Fruit fly (Drosophila melanogaster): Measurements from ENCODE around the gene CG8087.
A peak's percentile ranks its signal among the peaks of the same experiment; 100 is the strongest.

The CG8087 gene

DNA sequence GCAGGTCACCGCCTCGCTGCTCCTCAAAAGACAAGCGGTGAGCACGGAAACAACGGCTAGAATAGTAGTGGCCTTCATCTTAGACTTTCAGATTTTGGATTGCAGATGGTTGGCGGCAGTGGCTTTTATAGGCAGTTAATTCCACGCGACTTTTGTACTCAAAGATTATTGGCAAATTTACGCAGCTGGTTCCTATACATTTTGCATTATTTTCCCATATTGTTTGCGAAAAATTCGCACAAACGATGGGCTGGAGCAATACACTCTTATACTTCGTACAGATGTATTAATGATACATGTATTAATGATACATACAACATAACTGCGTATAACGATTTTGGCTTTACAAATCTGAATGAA lies at the start of gene CG8087:
Gene CG8087, minus strand, starts transcription at position 101 of the 360 bp plus-strand sequence.
- no peak for TF ChIP-seq CTCF (optimal IDR thresholded peaks at IDR 0.05)
- no peak for TF ChIP-seq CG8478 (optimal IDR thresholded peaks at IDR 0.05)

DNA sequence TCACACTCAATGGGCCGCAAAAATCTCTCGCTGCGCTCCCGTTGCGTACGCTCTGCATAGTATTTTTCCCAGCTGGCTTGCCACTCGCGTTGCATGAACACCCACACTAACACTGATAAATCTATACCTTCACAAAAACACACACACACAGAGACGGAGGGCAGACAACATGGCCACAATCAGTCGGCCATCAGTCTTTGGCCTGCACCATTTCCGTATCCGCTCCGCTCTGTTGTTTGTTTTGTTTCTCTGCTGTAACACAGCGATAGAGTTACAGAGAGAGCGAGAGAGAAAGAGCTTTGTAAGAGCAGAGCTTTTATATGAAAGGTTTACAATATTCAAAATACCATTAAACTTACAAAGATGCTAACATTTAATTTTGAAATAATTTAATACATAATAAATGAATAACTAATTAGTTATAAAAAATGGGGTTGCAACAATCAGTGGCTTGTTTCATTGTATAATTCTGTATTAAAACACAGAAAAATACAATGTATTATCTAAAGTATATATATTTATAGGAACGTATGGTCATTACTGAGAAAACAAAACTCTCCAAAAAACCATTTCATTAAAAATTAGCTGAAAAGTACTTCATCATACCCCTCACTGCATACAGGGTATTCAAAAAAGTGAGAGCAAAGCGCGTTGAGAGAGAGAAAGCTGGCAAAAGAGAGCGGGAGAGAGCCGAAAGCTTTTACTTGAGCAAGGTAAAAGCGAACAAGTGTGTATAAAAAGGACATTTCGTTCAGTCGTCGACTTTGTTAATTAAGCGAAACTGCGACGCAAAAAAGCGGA lies 44.5 kb upstream of the CG8087 start, which contains the start of gene CG14853:
Gene CG14853, plus strand, starts transcription at position 751 of the 801 bp plus-strand sequence.
- TF ChIP-seq CG8478 (optimal IDR thresholded peaks at IDR 0.05) (no peak), CTCF (optimal IDR thresholded peaks at IDR 0.05) (no peak)

DNA sequence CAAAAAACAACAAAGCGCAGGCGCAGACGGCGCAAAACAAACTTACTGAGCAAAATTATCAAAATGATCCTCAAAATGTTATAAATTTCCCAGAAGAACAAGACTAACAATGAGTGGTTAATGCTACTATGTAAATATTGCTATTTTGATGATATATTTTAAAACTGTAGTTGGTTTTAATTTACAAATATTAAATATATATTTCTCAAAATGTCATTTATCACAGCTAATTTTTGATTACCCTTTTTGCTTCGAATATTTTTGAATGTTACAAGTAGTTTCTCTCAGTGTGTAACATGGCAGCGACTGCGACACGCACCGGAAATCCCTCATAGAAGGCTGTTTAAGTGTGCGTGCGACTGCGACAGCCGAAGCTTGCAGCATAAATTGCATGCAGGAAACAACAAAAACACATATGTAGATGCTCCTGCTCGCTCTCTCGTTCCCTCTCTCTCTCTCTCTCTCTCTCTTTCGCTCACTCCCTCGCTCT lies 33.4 kb upstream of the CG8087 start:
- TF ChIP-seq CG8478 (optimal IDR thresholded peaks at IDR 0.05) (no peak), CTCF (optimal IDR thresholded peaks at IDR 0.05) (no peak)

DNA sequence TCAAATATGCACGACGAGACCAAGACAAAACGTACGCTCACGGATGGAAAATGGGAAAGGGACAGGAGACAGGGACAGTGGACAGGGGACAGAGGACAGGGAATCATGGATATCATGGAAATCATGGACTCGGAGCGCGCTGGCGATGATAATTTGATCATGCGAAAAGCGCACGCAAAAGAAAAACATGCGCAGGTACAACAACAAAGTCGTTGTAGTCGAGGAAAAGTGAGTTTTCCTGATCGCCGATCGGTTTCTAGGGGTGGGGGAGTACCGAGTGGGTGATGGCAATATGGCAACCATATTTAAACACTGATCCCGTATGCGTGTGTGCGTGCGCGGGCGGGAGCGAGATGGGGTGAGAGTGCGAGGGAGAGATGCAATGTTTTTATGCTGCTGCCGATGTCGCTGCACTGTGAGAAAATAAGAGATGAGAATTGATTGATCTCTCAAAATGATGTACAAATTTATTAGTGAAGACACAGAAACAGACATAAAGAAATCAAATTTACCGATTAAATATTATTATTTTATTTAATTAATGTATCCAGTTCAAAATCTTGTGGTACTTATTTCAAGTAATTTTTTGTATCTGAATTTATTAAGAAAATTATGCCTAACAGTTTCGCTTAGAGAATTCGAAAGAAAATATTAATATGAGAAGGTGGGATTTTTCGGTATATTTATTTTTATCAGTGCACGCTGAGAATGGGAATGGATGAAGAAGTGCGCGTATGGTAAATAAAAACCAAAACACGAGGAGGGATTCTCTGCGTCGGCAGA lies 26.3 kb upstream of the CG8087 start:
- TF ChIP-seq CG8478 (optimal IDR thresholded peaks at IDR 0.05) (no peak), CTCF (optimal IDR thresholded peaks at IDR 0.05) (no peak)

DNA sequence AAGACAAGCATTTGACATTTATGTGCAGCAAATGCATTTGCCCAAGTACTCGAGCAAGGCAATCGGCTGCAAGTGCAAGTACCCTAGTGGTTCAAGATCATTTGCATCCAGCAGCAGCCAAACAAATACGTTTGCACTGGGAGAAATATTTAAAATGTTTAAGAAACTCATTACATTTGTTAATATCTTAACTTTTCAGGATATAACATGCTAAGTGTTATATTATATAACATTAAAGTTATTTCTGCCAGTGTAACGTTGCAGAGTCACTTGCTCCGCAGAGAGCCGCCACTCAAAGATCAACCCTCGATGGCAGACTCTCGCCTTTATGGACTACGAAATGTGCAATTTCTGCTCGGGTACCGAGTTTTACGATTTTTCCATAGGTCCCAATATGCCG lies 24.9 kb upstream of the CG8087 start:
- TF ChIP-seq CG8478 (optimal IDR thresholded peaks at IDR 0.05) (no peak), CTCF (optimal IDR thresholded peaks at IDR 0.05) (no peak)

DNA sequence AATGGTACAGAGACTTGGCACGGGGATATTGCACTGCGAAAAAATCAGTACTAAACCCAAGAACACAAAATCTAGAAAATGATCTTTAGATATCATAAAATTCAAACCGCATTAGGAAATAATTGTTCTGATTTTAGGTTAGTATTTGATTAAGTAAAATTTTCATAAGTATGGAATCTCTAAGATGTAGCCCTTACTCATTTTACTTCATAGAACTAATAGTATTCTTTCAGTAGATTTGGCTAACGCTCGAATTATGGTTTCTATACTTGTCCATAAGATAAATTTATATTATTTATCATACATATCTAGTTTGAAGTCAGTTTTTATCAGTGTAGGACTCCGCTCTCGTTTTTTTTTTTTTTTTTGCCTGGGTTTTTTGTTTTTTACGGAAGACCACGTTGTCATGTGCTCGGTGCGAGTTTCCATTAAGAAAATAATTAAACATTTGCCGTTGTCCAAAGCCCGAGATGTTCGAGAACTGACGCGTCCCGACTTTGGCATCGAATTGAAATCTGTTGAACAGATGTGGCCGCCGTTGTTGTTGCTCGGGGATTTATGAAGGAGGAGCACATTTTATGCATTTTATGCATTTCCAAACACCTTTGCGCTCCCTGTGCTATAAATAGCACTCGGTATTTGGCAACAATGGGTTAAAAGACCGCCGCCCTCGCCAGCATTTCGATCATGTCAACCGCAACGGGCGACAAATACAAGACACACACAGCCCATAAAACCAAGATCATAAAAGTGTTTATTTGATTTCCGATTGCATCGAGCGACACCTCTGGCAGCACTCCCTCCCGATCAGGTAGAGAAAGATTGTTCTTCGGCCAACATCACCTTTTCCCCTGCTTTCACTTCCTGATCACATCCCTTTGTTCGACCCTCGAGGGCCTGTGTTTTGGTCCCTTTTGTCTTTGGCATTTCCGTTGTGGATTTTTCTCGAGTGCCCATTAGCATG lies 22.2 kb upstream of the CG8087 start:
- no peak for TF ChIP-seq CG8478 (optimal IDR thresholded peaks at IDR 0.05)
- no peak for TF ChIP-seq CTCF (optimal IDR thresholded peaks at IDR 0.05)

DNA sequence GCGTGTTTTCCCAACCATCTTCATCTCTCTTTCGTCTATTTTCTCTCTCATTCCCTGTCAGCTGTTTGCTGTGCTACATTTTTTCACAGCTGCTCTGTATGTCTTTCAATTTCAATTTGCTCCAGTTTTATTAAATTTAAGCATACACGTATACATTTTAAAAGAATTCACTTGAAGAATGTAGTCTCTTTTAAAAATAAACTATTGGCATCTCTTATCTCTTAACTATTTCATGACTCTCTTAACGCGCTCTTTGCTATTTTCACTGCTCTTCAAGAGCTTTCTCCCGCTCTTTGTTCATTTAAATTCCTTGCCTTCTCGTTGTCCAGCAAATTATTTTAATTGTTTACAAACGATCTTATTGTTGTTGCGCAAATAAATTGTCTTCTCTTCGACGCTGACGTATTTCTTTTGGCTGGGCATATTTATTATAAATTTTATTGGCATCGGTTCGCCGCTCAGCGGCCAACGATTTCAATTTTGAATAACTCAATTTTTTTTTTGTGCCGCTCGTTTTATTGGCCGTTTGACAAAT lies 15.5 kb upstream of the CG8087 start:
- no peak for TF ChIP-seq CTCF (optimal IDR thresholded peaks at IDR 0.05)
- TF ChIP-seq CG8478 (optimal IDR thresholded peaks at IDR 0.05) = no peak

DNA sequence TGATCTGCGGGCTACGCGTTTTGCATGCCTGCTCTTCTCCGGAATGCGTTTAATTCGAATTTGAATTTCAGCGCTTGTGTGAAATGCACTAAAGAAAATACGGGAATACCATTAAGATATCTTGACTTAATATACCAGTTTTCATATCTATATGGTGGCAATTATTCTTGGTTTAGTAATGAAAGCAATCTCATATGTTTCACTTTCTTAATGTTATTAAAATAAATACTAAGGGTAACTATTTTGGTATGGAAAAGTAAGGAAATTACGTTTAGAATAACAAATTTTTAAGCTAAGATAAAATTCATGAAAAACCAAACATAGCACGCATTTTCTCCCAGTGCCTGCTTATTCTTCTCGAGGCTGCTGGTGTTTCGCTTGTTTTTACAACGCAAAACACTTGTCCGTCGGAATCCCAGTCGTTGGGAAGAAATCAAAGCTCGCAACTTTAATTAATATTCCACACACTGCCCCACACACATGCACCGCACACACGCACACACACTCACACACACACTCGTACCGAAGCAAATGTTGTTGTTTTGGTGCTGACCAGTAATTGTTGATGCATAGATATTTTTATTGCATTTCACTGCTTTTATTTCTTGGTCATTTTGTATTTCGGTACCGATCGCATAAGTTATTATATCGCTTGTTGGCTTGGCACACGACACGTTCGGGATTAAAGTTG lies 13.3 kb upstream of the CG8087 start:
- TF ChIP-seq CTCF (optimal IDR thresholded peaks at IDR 0.05) (no peak), CG8478 (optimal IDR thresholded peaks at IDR 0.05) (no peak)

DNA sequence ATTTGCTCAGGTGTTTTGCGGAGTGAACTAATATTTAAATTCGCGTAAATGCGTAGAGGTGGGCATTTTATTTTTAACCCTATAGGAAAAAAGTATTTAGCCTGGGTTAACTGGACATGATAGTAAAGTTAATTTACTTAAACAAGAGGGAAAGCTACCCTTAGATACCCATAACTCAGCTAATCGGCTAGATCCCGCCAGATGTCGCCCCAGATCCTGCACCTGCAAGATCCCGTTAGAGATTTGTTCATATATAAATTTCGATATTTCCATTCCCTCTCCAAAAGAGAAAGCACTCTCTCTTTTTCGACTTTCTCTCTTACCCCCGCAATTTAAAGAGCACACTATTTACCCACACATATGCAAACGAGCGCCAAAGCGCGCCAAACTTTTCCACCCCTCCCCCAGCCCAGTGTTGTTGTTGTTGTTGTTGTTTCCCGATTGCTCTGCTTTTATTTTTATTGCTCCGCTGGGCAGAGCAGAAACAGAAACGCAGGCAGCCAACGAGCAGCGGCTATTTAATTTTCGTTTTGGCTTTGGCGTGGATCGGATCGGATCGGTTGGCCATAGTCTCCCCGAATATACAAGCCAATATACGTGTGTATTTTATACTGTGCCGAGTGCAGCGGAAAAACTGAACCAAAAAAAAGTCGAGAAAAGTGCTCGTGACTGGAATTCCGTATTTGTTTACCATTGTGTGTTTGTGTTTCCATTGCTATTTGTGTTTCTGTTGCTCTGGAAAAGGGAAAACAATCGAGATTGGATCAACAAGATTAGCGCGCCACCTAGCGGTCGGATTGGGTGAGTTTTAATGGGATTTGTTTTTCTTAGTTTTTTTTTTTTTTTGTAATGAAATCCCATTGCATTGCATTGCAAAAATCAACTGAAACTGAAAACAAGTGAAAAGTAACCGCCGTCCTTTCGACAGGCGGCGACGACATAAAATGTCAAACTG lies 12.4 kb upstream of the CG8087 start, which contains the start of gene stumps:
Gene stumps, plus strand, starts transcription at position 526 of the 955 bp plus-strand sequence.
- TF ChIP-seq CG8478 (optimal IDR thresholded peaks at IDR 0.05) (no peak), CTCF (optimal IDR thresholded peaks at IDR 0.05) (peak; percentile 76 to 81)

DNA sequence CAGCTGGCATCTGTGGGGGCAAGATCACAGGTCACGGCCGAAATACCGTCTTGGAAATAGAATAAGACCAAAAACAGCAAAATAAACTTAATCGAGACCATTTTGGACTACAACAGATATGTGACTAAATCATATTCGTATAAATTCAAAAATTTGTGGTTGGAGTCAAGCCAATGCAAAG lies 11.8 kb upstream of the CG8087 start, which contains the start of gene CG44094:
Gene CG44094, minus strand, starts transcription at position 101 of the 181 bp plus-strand sequence.
- TF ChIP-seq CG8478 (optimal IDR thresholded peaks at IDR 0.05) (no peak), CTCF (optimal IDR thresholded peaks at IDR 0.05) (no peak)

DNA sequence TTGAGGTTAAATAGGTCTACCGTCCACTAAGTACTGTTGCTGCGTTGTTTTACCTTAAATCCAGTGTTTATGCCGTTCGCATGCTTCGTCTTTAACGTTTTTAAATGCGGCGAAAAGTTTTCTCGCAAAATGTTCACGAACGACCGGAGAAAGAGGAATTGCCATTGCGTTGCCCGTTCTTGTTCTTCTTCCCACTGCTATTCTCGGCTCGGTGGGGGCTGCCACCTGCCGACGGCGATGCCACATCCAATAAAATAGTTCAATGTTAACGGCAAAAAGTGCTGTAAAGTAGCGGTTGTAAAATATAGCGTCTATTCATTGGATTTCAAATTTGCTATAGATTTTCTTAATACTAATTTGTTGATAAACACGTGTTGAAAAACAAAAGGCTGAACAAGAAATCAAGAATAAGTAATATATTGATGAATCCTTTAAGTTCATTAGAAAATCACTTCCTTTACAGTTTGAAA lies 11.1 kb upstream of the CG8087 start, which contains the start of gene CG7987:
Gene CG7987, minus strand, starts transcription at position 170 of the 470 bp plus-strand sequence.
- TF ChIP-seq CTCF (optimal IDR thresholded peaks at IDR 0.05) (peak; percentile 39 to 64), CG8478 (optimal IDR thresholded peaks at IDR 0.05) (no peak)

DNA sequence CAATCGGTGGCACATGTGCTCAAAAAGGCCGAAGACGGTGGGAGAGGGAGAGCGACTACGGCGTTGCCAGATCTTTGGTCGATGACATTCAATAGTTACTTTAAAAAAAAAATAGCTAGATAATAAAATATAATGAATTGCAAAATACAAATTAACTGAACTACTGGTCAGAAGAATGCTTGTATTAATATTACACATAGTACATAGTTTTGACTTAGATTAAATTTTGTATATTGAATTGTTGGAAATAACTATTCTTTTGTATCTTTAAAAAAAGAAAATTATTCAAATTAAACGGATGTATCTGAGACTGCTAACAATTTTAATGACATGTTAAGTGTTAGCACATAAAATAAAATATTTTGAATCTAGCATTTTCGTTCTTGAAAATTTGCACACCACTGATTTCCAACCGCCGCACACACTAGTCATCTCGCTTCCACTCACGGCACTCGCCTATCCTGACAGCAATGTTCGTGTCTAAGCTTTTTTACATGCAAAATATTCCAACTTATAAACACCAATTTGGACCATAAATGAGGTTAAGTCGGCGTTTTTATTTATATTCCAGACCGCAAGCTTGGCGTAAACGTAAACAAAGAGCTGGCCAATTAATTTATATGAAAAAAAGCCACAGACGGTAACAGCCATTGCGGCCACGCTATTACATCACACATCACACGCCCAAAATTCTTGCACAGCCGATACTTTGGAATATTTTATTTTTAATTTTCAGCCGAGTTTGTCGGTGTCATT lies 10.5 kb upstream of the CG8087 start:
- no peak for TF ChIP-seq CG8478 (optimal IDR thresholded peaks at IDR 0.05)
- no peak for TF ChIP-seq CTCF (optimal IDR thresholded peaks at IDR 0.05)

Measured in S2 (cell line).